Worm (Caenorhabditis elegans) whole organism, L4 larva: ENCODE measurements around the gene M03A8.3.

Experiments used
- R02D3.7 ChIP-seq: fragments of 150-350 bp; sonication (generic microtip); optimal IDR thresholded peaks from 3 replicates; lab custom pipeline; 2014; ENCODE audit warnings: missing biosample characterization, missing genetic modification characterization
- nhr-237 ChIP-seq: sonication (generic microtip); optimal IDR thresholded peaks from 2 replicates; lab custom pipeline; 2017; ENCODE audit warnings: missing biosample characterization, missing genetic modification characterization

DNA sequence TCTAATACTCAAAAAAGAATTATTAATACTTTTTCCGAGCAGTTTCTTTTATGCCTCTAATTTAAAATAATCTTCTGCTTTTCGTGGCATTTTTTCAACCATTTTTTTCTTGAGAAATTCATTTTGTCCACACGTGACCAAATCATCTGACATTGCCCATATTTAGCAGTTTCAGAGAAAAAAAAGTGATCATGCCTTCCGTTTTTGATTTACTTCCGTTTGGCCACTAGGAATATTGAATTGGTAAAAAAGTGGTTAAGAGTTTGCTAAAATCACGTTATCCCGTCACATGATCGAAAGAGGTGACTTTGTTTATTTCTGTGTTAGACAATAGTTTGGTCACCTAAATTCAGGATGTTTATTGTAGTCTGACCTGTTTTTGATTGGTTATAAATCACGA, 4.6 kb downstream of the M03A8.3 start:
- no peak for TF ChIP-seq R02D3.7 (tag; lab: Kevin White, UChicago)
- no peak for TF ChIP-seq nhr-237 (tag; lab: Kevin White, UChicago)
